Worm (Caenorhabditis elegans) whole organism, late embryonic: ENCODE results near the gene nspe-1.

Experiments used
- C38D4.7 ChIP-seq: fragments of 200-800 bp; sonication (Bioruptor generic); optimal IDR thresholded peaks from 2 replicates; lab custom pipeline; 2018; ENCODE audit warnings: mild to moderate bottlenecking, missing genetic modification characterization, moderate library complexity, missing compliant biosample characterization
- F13H6.1 ChIP-seq: sonication (generic microtip); optimal IDR thresholded peaks from 2 replicates; lab custom pipeline; 2016; ENCODE audit warnings: missing genetic modification characterization, missing compliant biosample characterization
- K02D7.2 ChIP-seq: sonication (generic microtip); optimal IDR thresholded peaks from 2 replicates; lab custom pipeline; 2017; ENCODE audit warnings: mild to moderate bottlenecking, missing genetic modification characterization, missing compliant biosample characterization
- T23F11.4 ChIP-seq: fragments of 200-800 bp; sonication (Bioruptor generic); optimal IDR thresholded peaks from 2 replicates; lab custom pipeline; 2018; ENCODE audit warnings: mild to moderate bottlenecking, missing genetic modification characterization, missing compliant biosample characterization
- ama-1 ChIP-seq: fragments of 150-350 bp; optimal IDR thresholded peaks from 2 replicates; lab custom pipeline; 2014
- ceh-24 ChIP-seq: sonication (generic microtip); optimal IDR thresholded peaks from 2 replicates; lab custom pipeline; 2016; ENCODE audit warnings: mild to moderate bottlenecking, missing genetic modification characterization, missing compliant biosample characterization
- ceh-45 ChIP-seq: fragments of 200-800 bp; sonication (Bioruptor generic); IDR thresholded peaks from 2 replicates; pipeline ENCODE4 v1.3.6; 2022; ENCODE audit warnings: missing genetic modification reagents, missing genetic modification characterization, missing compliant biosample characterization
- ceh-9 ChIP-seq: sonication (generic microtip); optimal IDR thresholded peaks from 2 replicates; lab custom pipeline; 2016; ENCODE audit warnings: mild to moderate bottlenecking, missing genetic modification characterization, inconsistent platforms, missing compliant biosample characterization
- dmd-4 ChIP-seq: sonication (generic microtip); optimal IDR thresholded peaks from 2 replicates; lab custom pipeline; 2016; ENCODE audit warnings: borderline replicate concordance, missing genetic modification characterization, missing compliant biosample characterization
- dve-1 ChIP-seq: sonication (generic microtip); optimal IDR thresholded peaks from 2 replicates; lab custom pipeline; 2017; ENCODE audit warnings: antibody characterized with exemption, mild to moderate bottlenecking, missing genetic modification characterization, missing compliant biosample characterization
- elt-4 ChIP-seq: sonication (generic microtip); optimal IDR thresholded peaks from 2 replicates; lab custom pipeline; 2016; ENCODE audit warnings: missing genetic modification characterization, missing compliant biosample characterization
- fax-1 ChIP-seq: sonication (generic microtip); optimal IDR thresholded peaks from 2 replicates; lab custom pipeline; 2016; ENCODE audit warnings: missing genotype, missing genetic modification characterization, missing compliant biosample characterization
- fkh-10 ChIP-seq: fragments of 150-350 bp; optimal IDR thresholded peaks from 2 replicates; lab custom pipeline; 2014; ENCODE audit warnings: missing biosample characterization, missing genetic modification reagents, missing genetic modification characterization
- gmeb-2 ChIP-seq: sonication (generic microtip); optimal IDR thresholded peaks from 2 replicates; lab custom pipeline; 2016; ENCODE audit warnings: missing genetic modification characterization, inconsistent platforms, missing compliant biosample characterization
- hlh-15 ChIP-seq: sonication (generic microtip); optimal IDR thresholded peaks from 2 replicates; lab custom pipeline; 2016; ENCODE audit warnings: missing genetic modification characterization, missing compliant biosample characterization
- hlh-6 ChIP-seq: sonication (generic microtip); optimal IDR thresholded peaks from 2 replicates; lab custom pipeline; 2016; ENCODE audit warnings: missing genotype, missing genetic modification characterization, missing compliant biosample characterization
- hlh-8 ChIP-seq: sonication (generic microtip); optimal IDR thresholded peaks from 2 replicates; lab custom pipeline; 2016; ENCODE audit warnings: missing genotype, missing genetic modification characterization, missing compliant biosample characterization
- lim-6 ChIP-seq: sonication (generic microtip); optimal IDR thresholded peaks from 2 replicates; lab custom pipeline; 2016; ENCODE audit warnings: missing genetic modification characterization, missing compliant biosample characterization
- lin-11 ChIP-seq: fragments of 200-800 bp; sonication (Bioruptor generic); optimal IDR thresholded peaks from 2 replicates; lab custom pipeline; 2018; ENCODE audit warnings: mild to moderate bottlenecking, missing genetic modification characterization, missing compliant biosample characterization
- mec-3 ChIP-seq: sonication (generic microtip); optimal IDR thresholded peaks from 2 replicates; lab custom pipeline; 2016; ENCODE audit warnings: borderline replicate concordance, missing genetic modification characterization, missing compliant biosample characterization
- nfya-1 ChIP-seq: sonication (generic microtip); optimal IDR thresholded peaks from 2 replicates; lab custom pipeline; 2017; ENCODE audit warnings: missing genetic modification characterization, mild to moderate bottlenecking, missing compliant biosample characterization, antibody characterized with exemption, moderate library complexity
- pag-3 ChIP-seq: sonication (generic microtip); optimal IDR thresholded peaks from 2 replicates; lab custom pipeline; 2016; ENCODE audit warnings: missing compliant biosample characterization, missing genetic modification characterization, borderline replicate concordance
- pat-9 ChIP-seq: fragments of 200-800 bp; sonication (Bioruptor generic); optimal IDR thresholded peaks from 2 replicates; lab custom pipeline; 2018; ENCODE audit warnings: mild to moderate bottlenecking, missing genetic modification characterization, moderate library complexity, missing compliant biosample characterization
- pax-1 ChIP-seq: fragments of 150-350 bp; optimal IDR thresholded peaks from 2 replicates; lab custom pipeline; 2014; ENCODE audit warnings: missing biosample characterization, missing genetic modification characterization
- pha-2 ChIP-seq: sonication (generic microtip); optimal IDR thresholded peaks from 2 replicates; lab custom pipeline; 2017; ENCODE audit warnings: mild to moderate bottlenecking, missing genetic modification characterization, missing compliant biosample characterization
- pha-4 ChIP-seq: fragments of 150-350 bp; optimal IDR thresholded peaks from 2 replicates; lab custom pipeline; 2018; ENCODE audit warnings: missing biosample characterization, missing genetic modification reagents, missing genetic modification characterization
- ref-2 ChIP-seq: sonication (generic microtip); optimal IDR thresholded peaks from 2 replicates; lab custom pipeline; 2016; ENCODE audit warnings: missing genetic modification characterization, missing compliant biosample characterization
- rnt-1 ChIP-seq: sonication (generic microtip); optimal IDR thresholded peaks from 2 replicates; lab custom pipeline; 2016; ENCODE audit warnings: missing genetic modification characterization, missing compliant biosample characterization
- sdc-2 ChIP-seq: sonication (generic microtip); optimal IDR thresholded peaks from 2 replicates; lab custom pipeline; 2016; ENCODE audit warnings: missing genotype, missing genetic modification characterization, missing compliant biosample characterization
- sox-4 ChIP-seq: sonication (generic microtip); optimal IDR thresholded peaks from 2 replicates; lab custom pipeline; 2017; ENCODE audit warnings: mild to moderate bottlenecking, missing genetic modification characterization, inconsistent platforms, missing compliant biosample characterization
- syd-9 ChIP-seq: sonication (generic microtip); optimal IDR thresholded peaks from 2 replicates; lab custom pipeline; 2016; ENCODE audit warnings: mild to moderate bottlenecking, missing genetic modification characterization, moderate library complexity, missing compliant biosample characterization
- tbx-2 ChIP-seq: sonication (generic microtip); optimal IDR thresholded peaks from 2 replicates; lab custom pipeline; 2016; ENCODE audit warnings: missing genetic modification characterization, missing compliant biosample characterization
- tbx-7 ChIP-seq: sonication (generic microtip); optimal IDR thresholded peaks from 2 replicates; lab custom pipeline; 2016; ENCODE audit warnings: missing genotype, missing genetic modification characterization, missing compliant biosample characterization
- unc-42 ChIP-seq: sonication (generic microtip); optimal IDR thresholded peaks from 2 replicates; lab custom pipeline; 2016; ENCODE audit warnings: missing genotype, missing genetic modification characterization, missing compliant biosample characterization
- unc-55 ChIP-seq: sonication (generic microtip); optimal IDR thresholded peaks from 2 replicates; lab custom pipeline; 2017; ENCODE audit warnings: missing biosample characterization, missing genetic modification reagents, missing genetic modification characterization
- unc-86 ChIP-seq: sonication (generic microtip); optimal IDR thresholded peaks from 2 replicates; lab custom pipeline; 2016; ENCODE audit warnings: missing genetic modification characterization, missing compliant biosample characterization

nspe-1 gene

ce11 chrII:12622843-12623242 lies 2.2 kb upstream of the nspe-1 start:
- TF ChIP-seq unc-86 (tag; lab: Kevin White, UChicago) (no peak), tbx-7 (tag; lab: Kevin White, UChicago) (no peak), C38D4.7 (GFP tag; lab: Kevin White, UChicago) (no peak), tbx-2 (tag; lab: Kevin White, UChicago) (no peak), gmeb-2 (tag; lab: Kevin White, UChicago) (no peak), fkh-10 (GFP tag; lab: Kevin White, UChicago) (no peak), sox-4 (tag; lab: Kevin White, UChicago) (no peak), pax-1 (tag; lab: Kevin White, UChicago) (no peak), ceh-45 (GFP tag; lab: Robert Waterston, UW) (no peak), syd-9 (tag; lab: Kevin White, UChicago) (no peak), unc-42 (tag; lab: Kevin White, UChicago) (no peak), fax-1 (tag; lab: Kevin White, UChicago) (no peak), pha-4 (tag; lab: Kevin White, UChicago) (no peak), mec-3 (tag; lab: Kevin White, UChicago) (no peak)
- TF ChIP-seq, all 69 proteins: peak for 0

ce11 chrII:12621908-12622566 lies 1.4 kb upstream of the nspe-1 start, which contains the start of gene nspe-8:
Gene nspe-8 (minus strand): TSS chrII:12621958.
- no peak for TF ChIP-seq fkh-10 (GFP tag; lab: Kevin White, UChicago)
- TF ChIP-seq nfya-1, result no peak
- no peak for TF ChIP-seq K02D7.2 (tag; lab: Kevin White, UChicago)
- no peak for TF ChIP-seq ref-2 (tag; lab: Kevin White, UChicago)
- TF ChIP-seq pha-2 (tag; lab: Kevin White, UChicago), result no peak
- TF ChIP-seq pha-4 (tag; lab: Kevin White, UChicago), result no peak

- TF ChIP-seq pat-9 (tag; lab: Kevin White, UChicago) (no peak), syd-9 (tag; lab: Kevin White, UChicago) (no peak), sdc-2 (no peak), ceh-9 (no peak), ceh-24 (tag; lab: Kevin White, UChicago) (no peak), K02D7.2 (tag; lab: Kevin White, UChicago) (no peak), ref-2 (tag; lab: Kevin White, UChicago) (no peak), unc-86 (tag; lab: Kevin White, UChicago) (no peak)
- TF ChIP-seq, all 69 proteins: peak for 0
Measured at ce11 chrII:12619288-12619687, 1.4 kb downstream of the nspe-1 start, which contains the start of gene nspe-2. Gene nspe-2 (minus strand): TSS chrII:12619388.

ce11 chrII:12617586-12617985 lies 3.1 kb downstream of the nspe-1 start, which contains the start of gene nspe-3:
Gene nspe-3 (plus strand): TSS chrII:12617886.
- TF ChIP-seq F13H6.1 (tag; lab: Kevin White, UChicago), result no peak
- no peak for TF ChIP-seq hlh-15
- no peak for TF ChIP-seq pha-4 (tag; lab: Kevin White, UChicago)
- no peak for TF ChIP-seq dve-1

ce11 chrII:12616081-12616480 lies 4.6 kb downstream of the nspe-1 start, which contains the start of gene nspe-6:
Gene nspe-6 (minus strand): TSS chrII:12616181.
- TF ChIP-seq unc-42 (tag; lab: Kevin White, UChicago) (no peak), pha-2 (tag; lab: Kevin White, UChicago) (no peak), unc-55 (GFP tag; lab: Kevin White, UChicago) (no peak), dve-1 (no peak), elt-4 (tag; lab: Kevin White, UChicago) (no peak), ama-1 (lab: Kevin White, UChicago) (no peak), F13H6.1 (tag; lab: Kevin White, UChicago) (no peak), hlh-8 (no peak), fax-1 (tag; lab: Kevin White, UChicago) (no peak), fkh-10 (GFP tag; lab: Kevin White, UChicago) (no peak), pag-3 (tag; lab: Kevin White, UChicago) (no peak), T23F11.4 (no peak), hlh-6 (no peak), dmd-4 (tag; lab: Kevin White, UChicago) (no peak), lim-6 (tag; lab: Kevin White, UChicago) (no peak), lin-11 (tag; lab: Kevin White, UChicago) (no peak), rnt-1 (tag; lab: Kevin White, UChicago) (no peak)
